Fruit fly (Drosophila melanogaster): ENCODE results near the gene COX5A.

The COX5A gene

dm6 chr3R:11818930-11819639, at the start of gene COX5A, which contains the start of gene glo (continued):
- TF ChIP-seq cg (GFP tag; optimal IDR thresholded peaks at IDR 0.05) (no peak), CG7556 (GFP tag; optimal IDR thresholded peaks at IDR 0.05) (peak; percentile 49), gt (GFP tag; IDR thresholded peaks at IDR 0.05) (no peak; the same call in 1 of the 2 replicates), Tbp (GFP tag; optimal IDR thresholded peaks at IDR 0.05) (no peak), CG1603 (tag; optimal IDR thresholded peaks at IDR 0.05) (peak; percentile 86), CG12942 (GFP tag; optimal IDR thresholded peaks at IDR 0.05) (peak; percentile 84), C15 (GFP tag; IDR thresholded peaks at IDR 0.05) (0 out of 3 replicates have a peak, but pooled peaks have one; percentile 65), CkIIα-i1 (GFP tag; IDR thresholded peaks at IDR 0.05) (no peak), CG4707 (GFP tag; optimal IDR thresholded peaks at IDR 0.05) (peak; percentile 14), CG6689 (GFP tag; IDR thresholded peaks at IDR 0.05) (peak; percentile 69), CG13424 (tag; optimal IDR thresholded peaks at IDR 0.05) (peak; percentile 82), CG34376 (GFP tag; optimal IDR thresholded peaks at IDR 0.05) (peak; percentile 37), pros (GFP tag; optimal IDR thresholded peaks at IDR 0.05) (peak; percentile 21), mirr (GFP tag; optimal IDR thresholded peaks at IDR 0.05) (peak; percentile 35), B-H1 (GFP tag; IDR thresholded peaks at IDR 0.05) (peak; percentile 60; the same call in 2 of the 3 replicates), CG1832 (GFP tag; optimal IDR thresholded peaks at IDR 0.05) (no peak), Dip3 (GFP tag; optimal IDR thresholded peaks at IDR 0.05) (peak; percentile 77), dan (GFP tag; IDR thresholded peaks at IDR 0.05) (no peak), CG7786 (GFP tag; optimal IDR thresholded peaks at IDR 0.05) (peak; percentile 81), nau (GFP tag; optimal IDR thresholded peaks at IDR 0.05) (peak; percentile 12), pnt (GFP tag; optimal IDR thresholded peaks at IDR 0.05) (peak; percentile 73), CG4820 (GFP tag; optimal IDR thresholded peaks at IDR 0.05) (peak; percentile 71), lov (optimal IDR thresholded peaks at IDR 0.05) (no peak), lov (GFP tag; IDR thresholded peaks at IDR 0.05) (peak; percentile 85), abd-A (tag; optimal IDR thresholded peaks at IDR 0.05) (peak; percentile 79), maf-S (GFP tag; optimal IDR thresholded peaks at IDR 0.05) (peak; percentile 83), sr (GFP tag; IDR thresholded peaks at IDR 0.05) (0 out of 3 replicates have a peak, but pooled peaks have one; percentile 20), cato (GFP tag; optimal IDR thresholded peaks at IDR 0.05; ENCODE audit: borderline replicate concordance) (peak; percentile 22), Oaz (GFP tag; IDR thresholded peaks at IDR 0.05) (peak; percentile 56), Rx (GFP tag; IDR thresholded peaks at IDR 0.05) (peak; percentile 46; the same call in 1 of the 2 replicates), CG7928 (GFP tag; optimal IDR thresholded peaks at IDR 0.05) (peak; percentile 97), danr (GFP tag; IDR thresholded peaks at IDR 0.05) (no peak), pfk (GFP tag; optimal IDR thresholded peaks at IDR 0.05) (peak; percentile 92), ttk (GFP tag; IDR thresholded peaks at IDR 0.05) (peak; percentile 61), CG12155 (GFP tag; optimal IDR thresholded peaks at IDR 0.05) (peak; percentile 76), CG10543 (GFP tag; optimal IDR thresholded peaks at IDR 0.05) (peak; percentile 85), row (GFP tag; IDR thresholded peaks at IDR 0.05) (peak; percentile 93), jumu (GFP tag; optimal IDR thresholded peaks at IDR 0.05) (peak; percentile 89), wor (GFP tag; IDR thresholded peaks at IDR 0.05) (peak; percentile 37; the same call in 1 of the 2 replicates), CG16815 (GFP tag; optimal IDR thresholded peaks at IDR 0.05) (peak; percentile 29), CG11093 (GFP tag; IDR thresholded peaks at IDR 0.05) (0 out of 3 replicates have a peak, but pooled peaks have one; percentile 39), da (GFP tag; optimal IDR thresholded peaks at IDR 0.05) (peak; percentile 44), CG10462 (GFP tag; optimal IDR thresholded peaks at IDR 0.05) (peak; percentile 66), shn (GFP tag; optimal IDR thresholded peaks at IDR 0.05) (peak; percentile 77), Fer1 (GFP tag; optimal IDR thresholded peaks at IDR 0.05) (peak; percentile 69), CG8290 (GFP tag; optimal IDR thresholded peaks at IDR 0.05) (peak; percentile 86), CG8290 (tag; optimal IDR thresholded peaks at IDR 0.05) (peak; percentile 53 to 69), CG31441 (GFP tag; IDR thresholded peaks at IDR 0.05) (peak; percentile 71), bcd (GFP tag; optimal IDR thresholded peaks at IDR 0.05) (peak; percentile 72), psq (GFP tag; optimal IDR thresholded peaks at IDR 0.05) (peak; percentile 40), CG10654 (GFP tag; optimal IDR thresholded peaks at IDR 0.05) (peak; percentile 80)

Measured in whole organism, embryonic.